Worm (Caenorhabditis elegans) whole organism, L2 larva: ENCODE results near the gene F26G1.11.

Experiments used
- F13H6.1 ChIP-seq: sonication (generic microtip); optimal IDR thresholded peaks from 2 replicates; lab custom pipeline; 2016; ENCODE audit warnings: missing genetic modification characterization, missing compliant biosample characterization
- ceh-82 ChIP-seq: fragments of 150-350 bp; optimal IDR thresholded peaks from 2 replicates; lab custom pipeline; 2014; ENCODE audit warnings: missing biosample characterization, missing genetic modification characterization
- lin-39 ChIP-seq: fragments of 150-350 bp; optimal IDR thresholded peaks from 2 replicates; lab custom pipeline; 2014; ENCODE audit warnings: missing biosample characterization, missing genetic modification reagents, missing genetic modification characterization
- nhr-11 ChIP-seq: fragments of 150-350 bp; optimal IDR thresholded peaks from 2 replicates; lab custom pipeline; 2014; ENCODE audit warnings: missing biosample characterization, missing genetic modification characterization
- nhr-21 ChIP-seq: fragments of 150-350 bp; optimal IDR thresholded peaks from 2 replicates; lab custom pipeline; 2014; ENCODE audit warnings: missing biosample characterization, missing genetic modification characterization
- nhr-237 ChIP-seq: fragments of 150-350 bp; optimal IDR thresholded peaks from 2 replicates; lab custom pipeline; 2014; ENCODE audit warnings: missing biosample characterization, missing genetic modification characterization
- skn-1 ChIP-seq: sonication (generic microtip); optimal IDR thresholded peaks from 2 replicates; lab custom pipeline; 2017; ENCODE audit warnings: missing biosample characterization, missing genetic modification characterization
- snpc-4 ChIP-seq: fragments of 150-350 bp; optimal IDR thresholded peaks from 2 replicates; lab custom pipeline; 2014; ENCODE audit warnings: missing biosample characterization, missing genetic modification characterization
- ztf-1 ChIP-seq: fragments of 200-800 bp; sonication (Bioruptor generic); conservative IDR thresholded peaks from 2 replicates; pipeline ENCODE4 v1.3.6; 2022; ENCODE audit warnings: missing genetic modification characterization, missing compliant biosample characterization
- ztf-11 ChIP-seq: sonication (generic microtip); optimal IDR thresholded peaks from 2 replicates; lab custom pipeline; 2017; ENCODE audit warnings: missing biosample characterization, missing genetic modification characterization

DNA sequence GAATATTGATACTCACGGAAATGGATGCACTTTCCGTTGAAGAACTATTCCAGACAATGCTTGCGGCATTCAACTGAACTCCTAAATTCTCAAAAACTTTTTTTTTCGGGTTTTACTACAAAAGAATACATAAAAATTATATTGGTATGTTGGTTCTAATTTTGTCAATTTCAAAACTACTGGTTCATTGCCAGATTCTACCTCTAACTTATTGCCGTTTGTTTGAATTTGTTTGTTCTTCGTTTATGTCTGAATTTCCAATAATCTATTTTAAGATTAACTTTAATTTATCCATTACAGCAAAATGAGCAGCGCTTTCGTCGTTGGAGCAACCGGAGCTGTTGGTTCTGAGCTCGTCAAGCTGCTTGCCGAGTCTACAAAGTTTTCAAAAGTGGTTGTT is 20.1 kb downstream of the F26G1.11 start, which contains the start of gene C33F10.14:
- TF ChIP-seq ztf-11 (no peak), lin-39 (no peak), nhr-21 (no peak), nhr-11 (tag; lab: Kevin White, UChicago) (no peak), snpc-4 (no peak), skn-1 (no peak), ztf-1 (no peak), F13H6.1 (tag; lab: Kevin White, UChicago) (no peak), ceh-82 (tag; lab: Kevin White, UChicago) (no peak), nhr-237 (tag; lab: Kevin White, UChicago) (no peak)
